Fruit fly (Drosophila melanogaster): Measurements from ENCODE around the gene CtsL4.

Gene CtsL4

dm6 chr2L:10334854-10335277 lies 21.5 kb downstream of the CtsL4 start (continued):
- TF ChIP-seq bcd (GFP tag; optimal IDR thresholded peaks at IDR 0.05): no peak
- TF ChIP-seq CG12236 (GFP tag; optimal IDR thresholded peaks at IDR 0.05): peak; percentile 43
- no peak for TF ChIP-seq CG2116 (GFP tag; optimal IDR thresholded peaks at IDR 0.05)
- no peak for TF ChIP-seq CG31388 (GFP tag; optimal IDR thresholded peaks at IDR 0.05)
- peak; percentile 35 for TF ChIP-seq CG2202 (tag; optimal IDR thresholded peaks at IDR 0.05)
- TF ChIP-seq Ets65A (GFP tag): no peak
- TF ChIP-seq stwl (tag; optimal IDR thresholded peaks at IDR 0.05): peak; percentile 65
- no peak for TF ChIP-seq gt (GFP tag; IDR thresholded peaks at IDR 0.05)
- peak; percentile 60 for TF ChIP-seq Dek (tag; optimal IDR thresholded peaks at IDR 0.05)
- TF ChIP-seq maf-S (GFP tag; optimal IDR thresholded peaks at IDR 0.05): peak; percentile 41
- TF ChIP-seq Fer1 (GFP tag; optimal IDR thresholded peaks at IDR 0.05): peak; percentile 85
- peak; percentile 15 for TF ChIP-seq CG16863 (GFP tag; optimal IDR thresholded peaks at IDR 0.05)
- TF ChIP-seq CG14050 (GFP tag; IDR thresholded peaks at IDR 0.05): no peak
- no peak for TF ChIP-seq CG11093 (GFP tag; IDR thresholded peaks at IDR 0.05)
- TF ChIP-seq Neu2 (GFP tag; optimal IDR thresholded peaks at IDR 0.05; ENCODE audit: borderline replicate concordance): no peak
- TF ChIP-seq HLH4C (GFP tag; IDR thresholded peaks at IDR 0.05; ENCODE audit: partially characterized antibody): no peak
- peak; percentile 45 for TF ChIP-seq CG15011 (GFP tag; optimal IDR thresholded peaks at IDR 0.05)
- TF ChIP-seq PHDP (tag; optimal IDR thresholded peaks at IDR 0.05): peak; percentile 65
- TF ChIP-seq CG18262 (tag; optimal IDR thresholded peaks at IDR 0.05): peak; percentile 41
- TF ChIP-seq Nf-YC (tag; optimal IDR thresholded peaks at IDR 0.05): peak; percentile 74
- TF ChIP-seq tio (GFP tag; optimal IDR thresholded peaks at IDR 0.05): no peak
- peak; percentile 32 for TF ChIP-seq CG4854 (GFP tag; optimal IDR thresholded peaks at IDR 0.05)
- TF ChIP-seq CG11398 (GFP tag; optimal IDR thresholded peaks at IDR 0.05): peak; percentile 30
- no peak; the same call in 2 of the 3 replicates for TF ChIP-seq Opbp (GFP tag; IDR thresholded peaks at IDR 0.05; ENCODE audit: partially characterized antibody)
- TF ChIP-seq CG34422 (GFP tag; IDR thresholded peaks at IDR 0.05): peak; percentile 54; the same call in 2 of the 3 replicates
- peak; percentile 75 for TF ChIP-seq Rfx (GFP tag; IDR thresholded peaks at IDR 0.05)
- peak; percentile 78 for TF ChIP-seq HHEX (GFP tag; optimal IDR thresholded peaks at IDR 0.05)
- TF ChIP-seq CG16815 (GFP tag; optimal IDR thresholded peaks at IDR 0.05): no peak
- peak; percentile 29 for TF ChIP-seq zen (tag; optimal IDR thresholded peaks at IDR 0.05)
- TF ChIP-seq CG1832 (GFP tag; optimal IDR thresholded peaks at IDR 0.05): no peak
- peak; percentile 76 for TF ChIP-seq CG33557 (GFP tag; optimal IDR thresholded peaks at IDR 0.05)
- peak; percentile 10 for TF ChIP-seq CoRest (tag; optimal IDR thresholded peaks at IDR 0.05)
- peak; percentile 96 for TF ChIP-seq CG30020 (tag; optimal IDR thresholded peaks at IDR 0.05)
- peak; percentile 13 for TF ChIP-seq CG3995 (GFP tag; optimal IDR thresholded peaks at IDR 0.05)
- TF ChIP-seq exex (tag; optimal IDR thresholded peaks at IDR 0.05): peak; percentile 97
- TF ChIP-seq CG30403 (GFP tag; optimal IDR thresholded peaks at IDR 0.05): peak; percentile 13
- 0 out of 3 replicates have a peak, but pooled peaks have one; percentile 40 for TF ChIP-seq CG16813 (GFP tag; IDR thresholded peaks at IDR 0.05; ENCODE audit: partially characterized antibody)
- peak; percentile 43 to 48 for TF ChIP-seq bsh (GFP tag; optimal IDR thresholded peaks at IDR 0.05)
- no peak for TF ChIP-seq CG10366 (GFP tag; IDR thresholded peaks at IDR 0.05)
- TF ChIP-seq wek (GFP tag; optimal IDR thresholded peaks at IDR 0.05): peak; percentile 80
- peak; percentile 78; the same call in 1 of the 2 replicates for TF ChIP-seq Awh (GFP tag; IDR thresholded peaks at IDR 0.05)
- TF ChIP-seq Xbp1 (GFP tag; optimal IDR thresholded peaks at IDR 0.05): peak; percentile 44
- TF ChIP-seq mirr (GFP tag; optimal IDR thresholded peaks at IDR 0.05): peak; percentile 99
- peak; percentile 61 for TF ChIP-seq CG1647 (GFP tag; optimal IDR thresholded peaks at IDR 0.05)
- TF ChIP-seq Adf1 (GFP tag; IDR thresholded peaks at IDR 0.05): peak; percentile 16; the same call in 1 of the 2 replicates
- TF ChIP-seq CG13624 (GFP tag; optimal IDR thresholded peaks at IDR 0.05): peak; percentile 68
- no peak for TF ChIP-seq Atf3 (GFP tag; optimal IDR thresholded peaks at IDR 0.05)
- TF ChIP-seq Dip3 (GFP tag; optimal IDR thresholded peaks at IDR 0.05): no peak
- TF ChIP-seq tx (GFP tag; optimal IDR thresholded peaks at IDR 0.05): no peak
- TF ChIP-seq schlank (tag; optimal IDR thresholded peaks at IDR 0.05): peak; percentile 69
